Fruit fly (Drosophila melanogaster): ENCODE measurements around the gene Or22b.

- TF ChIP-seq Sin3A (optimal IDR thresholded peaks at IDR 0.05) (no peak), insv (optimal IDR thresholded peaks at IDR 0.05) (no peak), ttk (optimal IDR thresholded peaks at IDR 0.05) (no peak), Myc (optimal IDR thresholded peaks at IDR 0.05) (no peak)
Measured at dm6 chr2L:1520191-1520590, 2.3 kb upstream of the Or22b start, which contains the start of gene Or22a.

All from Kc167 (cell line).